Fruit fly (Drosophila melanogaster) whole organism, adult: ENCODE results near the gene pyd.

ENCODE experiments used
- CG11617 ChIP-seq: fragments of 200-800 bp; sonication (Bioruptor generic); optimal IDR thresholded peaks from 2 replicates; lab custom pipeline; 2017; ENCODE audit warnings: mild to moderate bottlenecking, missing biosample characterization, missing genetic modification reagents, missing genetic modification characterization
- CG12768 ChIP-seq: fragments of 200-800 bp; sonication (Bioruptor generic); optimal IDR thresholded peaks from 2 replicates; lab custom pipeline; 2017; ENCODE audit warnings: missing biosample characterization, missing genetic modification characterization, mild to moderate bottlenecking, moderate library complexity, missing genetic modification reagents
- CG14711 ChIP-seq: fragments of 200-800 bp; sonication (Bioruptor generic); optimal IDR thresholded peaks from 2 replicates; lab custom pipeline; 2018; ENCODE audit warnings: missing biosample characterization, mild to moderate bottlenecking, missing genetic modification characterization, moderate library complexity
- CG1620 ChIP-seq: fragments of 200-800 bp; sonication (Bioruptor generic); optimal IDR thresholded peaks from 2 replicates; lab custom pipeline; 2016; ENCODE audit warnings: missing biosample characterization, missing genetic modification characterization
- CG33017 ChIP-seq: fragments of 200-800 bp; sonication (Bioruptor generic); optimal IDR thresholded peaks from 2 replicates; lab custom pipeline; 2018; ENCODE audit warnings: missing biosample characterization, mild to moderate bottlenecking, missing genetic modification characterization, moderate library complexity
- CG5204 ChIP-seq: fragments of 200-800 bp; sonication (Bioruptor generic); optimal IDR thresholded peaks from 2 replicates; lab custom pipeline; 2016; ENCODE audit warnings: missing biosample characterization, missing genetic modification characterization
- CG7045 ChIP-seq: fragments of 200-800 bp; sonication (Bioruptor generic); optimal IDR thresholded peaks from 2 replicates; lab custom pipeline; 2017; ENCODE audit warnings: missing biosample characterization, mild to moderate bottlenecking, missing genetic modification characterization
- CG7101 ChIP-seq: fragments of 200-800 bp; sonication (Bioruptor generic); optimal IDR thresholded peaks from 2 replicates; lab custom pipeline; 2018; ENCODE audit warnings: missing biosample characterization, mild to moderate bottlenecking, missing genetic modification characterization, moderate library complexity
- Clk ChIP-seq: fragments of 200-800 bp; sonication (Bioruptor generic); optimal IDR thresholded peaks from 2 replicates; lab custom pipeline; 2017; ENCODE audit warnings: missing biosample characterization, missing genetic modification characterization
- Crg-1 ChIP-seq: fragments of 200-800 bp; sonication (Bioruptor generic); optimal IDR thresholded peaks from 2 replicates; lab custom pipeline; 2016; ENCODE audit warnings: missing biosample characterization, missing genetic modification characterization
- Hr96 ChIP-seq: fragments of 200-800 bp; sonication (Bioruptor generic); optimal IDR thresholded peaks from 2 replicates; lab custom pipeline; 2016; ENCODE audit warnings: missing biosample characterization, missing genetic modification characterization
- Mnt ChIP-seq: fragments of 200-800 bp; sonication (Bioruptor generic); optimal IDR thresholded peaks from 2 replicates; lab custom pipeline; 2016; ENCODE audit warnings: missing biosample characterization, mild to moderate bottlenecking, missing genetic modification characterization
- bab1 ChIP-seq: fragments of 200-800 bp; sonication (Bioruptor generic); optimal IDR thresholded peaks from 3 replicates; lab custom pipeline; 2019; ENCODE audit warnings: missing biosample characterization, mild to moderate bottlenecking, missing genetic modification characterization, moderate library complexity
- cic ChIP-seq: fragments of 200-800 bp; sonication (Bioruptor generic); optimal IDR thresholded peaks from 2 replicates; lab custom pipeline; 2017; ENCODE audit warnings: missing biosample characterization, mild to moderate bottlenecking, missing genetic modification characterization, moderate library complexity
- cnc ChIP-seq, 2 experiments: fragments of >200 bp; optimal IDR thresholded peaks; 2 replicates each; lab custom pipeline; 2017
- kay ChIP-seq: fragments of 200-800 bp; sonication (Bioruptor generic); peaks from one replicate; lab custom pipeline; 2016; ENCODE audit warnings: missing biosample characterization, missing genetic modification characterization, borderline replicate concordance
- ovo ChIP-seq: fragments of 200-800 bp; sonication (Bioruptor generic); optimal IDR thresholded peaks from 2 replicates; lab custom pipeline; 2016; ENCODE audit warnings: missing biosample characterization, missing genetic modification characterization
- pad ChIP-seq: fragments of 200-800 bp; sonication (Bioruptor generic); optimal IDR thresholded peaks from 3 replicates; lab custom pipeline; 2017; ENCODE audit warnings: missing biosample characterization, missing genetic modification characterization, mild to moderate bottlenecking, moderate library complexity, missing genetic modification reagents
- tj ChIP-seq: fragments of 200-800 bp; sonication (Bioruptor generic); optimal IDR thresholded peaks from 3 replicates; lab custom pipeline; 2017; ENCODE audit warnings: missing biosample characterization, mild to moderate bottlenecking, missing genetic modification characterization, moderate library complexity
- toe ChIP-seq: fragments of 200-800 bp; sonication (Bioruptor generic); optimal IDR thresholded peaks from 2 replicates; lab custom pipeline; 2016; ENCODE audit warnings: missing biosample characterization, missing genetic modification characterization

pyd gene

DNA sequence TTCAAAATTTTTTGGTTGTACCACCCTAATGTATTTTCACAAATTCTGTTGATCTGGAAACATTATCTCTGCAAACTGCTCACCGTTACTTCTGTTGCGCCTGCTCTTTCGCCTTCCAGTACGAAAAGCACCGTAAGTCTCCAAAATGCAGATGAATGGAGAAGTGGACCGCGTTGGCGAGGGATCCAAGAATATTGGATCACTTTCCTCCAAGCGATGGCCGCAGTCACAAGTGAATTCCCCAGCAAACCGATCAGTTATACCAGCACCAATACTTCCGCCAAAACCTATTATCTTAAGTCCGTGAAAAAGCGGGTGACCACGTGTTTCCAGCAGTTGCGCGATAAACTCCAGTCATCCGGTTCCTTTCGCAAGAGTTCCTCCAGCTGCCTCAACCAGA is 3.2 kb upstream of the pyd start, which contains the start of gene osk:
osk (plus strand) TSS at position 197 of the 400 bp plus-strand sequence.
- TF ChIP-seq pad (GFP tag; lab: Kevin White, UChicago), result peak; percentile 96
- peak; percentile 76 for TF ChIP-seq ovo (GFP tag; lab: Kevin White, UChicago)
- TF ChIP-seq CG33017, result no peak

- TF ChIP-seq Hr96 (GFP tag; lab: Kevin White, UChicago) (no peak), Clk (GFP tag; lab: Kevin White, UChicago) (no peak), ovo (GFP tag; lab: Kevin White, UChicago) (no peak), CG7045 (no peak), pad (GFP tag; lab: Kevin White, UChicago) (no peak), cnc (optimal IDR thresholded peaks at IDR 0.05; lab: Kevin White, UChicago) (no peak), CG5204 (GFP tag; lab: Kevin White, UChicago) (no peak), toe (GFP tag; lab: Kevin White, UChicago) (no peak), kay (GFP tag; lab: Kevin White, UChicago) (no peak), tj (GFP tag; lab: Kevin White, UChicago) (no peak), CG33017 (no peak)
Measured at dm6 chr3R:8932741-8933140, 1.0 kb upstream of the pyd start.

- no peak for TF ChIP-seq tj (GFP tag; lab: Kevin White, UChicago)
- TF ChIP-seq pad (GFP tag; lab: Kevin White, UChicago), result peak; percentile 77
- TF ChIP-seq CG33017, result no peak
- no peak for TF ChIP-seq CG7045
- no peak for TF ChIP-seq CG12768
- TF ChIP-seq toe (GFP tag; lab: Kevin White, UChicago), result no peak
- TF ChIP-seq Clk (GFP tag; lab: Kevin White, UChicago), result no peak
Measured at dm6 chr3R:8931064-8931419, 654 bp downstream of the pyd start.

dm6 chr3R:8930165-8931063 is 1.3 kb downstream of the pyd start:
- TF ChIP-seq CG11617 (GFP tag; lab: Kevin White, UChicago) (no peak), ovo (GFP tag; lab: Kevin White, UChicago) (no peak), CG7101 (tag; lab: Kevin White, UChicago) (peak; percentile 19), CG33017 (peak; percentile 10), CG12768 (no peak), Hr96 (GFP tag; lab: Kevin White, UChicago) (no peak), bab1 (GFP tag; lab: Kevin White, UChicago) (peak; percentile 75), CG5204 (GFP tag; lab: Kevin White, UChicago) (no peak), tj (GFP tag; lab: Kevin White, UChicago) (no peak), cic (GFP tag; lab: Kevin White, UChicago) (no peak), Mnt (GFP tag; lab: Kevin White, UChicago) (no peak), cnc (optimal IDR thresholded peaks at IDR 0.05; lab: Kevin White, UChicago) (no peak), pad (GFP tag; lab: Kevin White, UChicago) (no peak), Crg-1 (GFP tag; lab: Kevin White, UChicago) (no peak), kay (GFP tag; lab: Kevin White, UChicago) (no peak), CG14711 (tag; lab: Kevin White, UChicago) (peak; percentile 20), Clk (GFP tag; lab: Kevin White, UChicago) (no peak), CG7045 (no peak), CG1620 (GFP tag; lab: Kevin White, UChicago) (no peak), toe (GFP tag; lab: Kevin White, UChicago) (no peak)

DNA sequence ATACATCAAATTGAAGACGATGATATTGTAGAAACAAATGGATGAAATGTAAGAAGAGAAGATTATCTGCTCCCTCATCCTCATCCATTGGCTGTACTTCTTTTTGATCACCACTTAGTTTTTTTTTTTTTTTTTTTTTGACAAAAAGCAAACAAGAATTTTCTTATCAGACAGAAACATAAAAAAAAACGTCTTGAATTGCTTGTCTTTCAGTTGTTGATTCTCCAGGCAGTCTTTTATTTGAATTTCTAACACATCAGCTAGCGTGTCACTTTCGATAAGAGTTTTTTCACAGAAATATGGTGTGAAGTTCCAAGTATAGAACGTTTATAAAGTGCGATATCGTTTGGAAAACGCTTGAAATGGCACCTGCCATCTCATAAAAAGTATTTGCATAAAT is 2.0 kb downstream of the pyd start:
- no peak for TF ChIP-seq Hr96 (GFP tag; lab: Kevin White, UChicago)
- TF ChIP-seq kay (GFP tag; lab: Kevin White, UChicago), result no peak
- TF ChIP-seq ovo (GFP tag; lab: Kevin White, UChicago), result no peak
- no peak for TF ChIP-seq CG7101 (tag; lab: Kevin White, UChicago)
- TF ChIP-seq tj (GFP tag; lab: Kevin White, UChicago), result no peak
- no peak for TF ChIP-seq cic (GFP tag; lab: Kevin White, UChicago)
- no peak for TF ChIP-seq CG12768
- no peak for TF ChIP-seq bab1 (GFP tag; lab: Kevin White, UChicago)
- no peak for TF ChIP-seq toe (GFP tag; lab: Kevin White, UChicago)
- no peak for TF ChIP-seq Mnt (GFP tag; lab: Kevin White, UChicago)
- TF ChIP-seq CG33017, result no peak
- no peak for TF ChIP-seq CG7045
- TF ChIP-seq Clk (GFP tag; lab: Kevin White, UChicago), result no peak
- no peak for TF ChIP-seq CG14711 (tag; lab: Kevin White, UChicago)
- no peak for TF ChIP-seq CG5204 (GFP tag; lab: Kevin White, UChicago)
- no peak for TF ChIP-seq pad (GFP tag; lab: Kevin White, UChicago)
- TF ChIP-seq CG1620 (GFP tag; lab: Kevin White, UChicago), result no peak
- TF ChIP-seq cnc (optimal IDR thresholded peaks at IDR 0.05; lab: Kevin White, UChicago), result no peak
- no peak for TF ChIP-seq Crg-1 (GFP tag; lab: Kevin White, UChicago)
